Worm (Caenorhabditis elegans) whole organism, late embryonic: ENCODE results near the gene ttr-3.

ENCODE experiments used
- C08G9.2 ChIP-seq: sonication (generic microtip); optimal IDR thresholded peaks from 2 replicates; lab custom pipeline; 2016; ENCODE audit warnings: mild to moderate bottlenecking, missing genetic modification characterization, moderate library complexity, missing compliant biosample characterization
- F13H6.1 ChIP-seq: sonication (generic microtip); optimal IDR thresholded peaks from 2 replicates; lab custom pipeline; 2016; ENCODE audit warnings: missing genetic modification characterization, missing compliant biosample characterization
- T23F11.4 ChIP-seq: fragments of 200-800 bp; sonication (Bioruptor generic); optimal IDR thresholded peaks from 2 replicates; lab custom pipeline; 2018; ENCODE audit warnings: mild to moderate bottlenecking, missing genetic modification characterization, missing compliant biosample characterization
- Y22D7AL.16 ChIP-seq: sonication (generic microtip); optimal IDR thresholded peaks from 2 replicates; lab custom pipeline; 2016; ENCODE audit warnings: missing genetic modification characterization, missing compliant biosample characterization
- ama-1 ChIP-seq: fragments of 150-350 bp; optimal IDR thresholded peaks from 2 replicates; lab custom pipeline; 2014
- ceh-14 ChIP-seq: sonication (generic microtip); optimal IDR thresholded peaks from 2 replicates; lab custom pipeline; 2016; ENCODE audit warnings: missing genotype, missing genetic modification characterization, missing compliant biosample characterization
- ceh-18 ChIP-seq: sonication (generic microtip); optimal IDR thresholded peaks from 2 replicates; lab custom pipeline; 2016; ENCODE audit warnings: missing genetic modification characterization, missing compliant biosample characterization
- ceh-2 ChIP-seq: sonication (generic microtip); optimal IDR thresholded peaks from 2 replicates; lab custom pipeline; 2016; ENCODE audit warnings: missing genotype, missing genetic modification characterization, missing compliant biosample characterization
- ceh-22 ChIP-seq: sonication (generic microtip); optimal IDR thresholded peaks from 2 replicates; lab custom pipeline; 2017; ENCODE audit warnings: missing biosample characterization, missing genetic modification characterization
- ceh-48 ChIP-seq: sonication (generic microtip); optimal IDR thresholded peaks from 2 replicates; lab custom pipeline; 2016; ENCODE audit warnings: missing genetic modification characterization, inconsistent platforms, missing compliant biosample characterization
- ceh-9 ChIP-seq: sonication (generic microtip); optimal IDR thresholded peaks from 2 replicates; lab custom pipeline; 2016; ENCODE audit warnings: mild to moderate bottlenecking, missing genetic modification characterization, inconsistent platforms, missing compliant biosample characterization
- che-1 ChIP-seq: sonication (generic microtip); optimal IDR thresholded peaks from 2 replicates; lab custom pipeline; 2016; ENCODE audit warnings: mild to moderate bottlenecking, missing genetic modification characterization, missing compliant biosample characterization
- dmd-4 ChIP-seq: sonication (generic microtip); optimal IDR thresholded peaks from 2 replicates; lab custom pipeline; 2016; ENCODE audit warnings: borderline replicate concordance, missing genetic modification characterization, missing compliant biosample characterization
- dve-1 ChIP-seq: sonication (generic microtip); optimal IDR thresholded peaks from 2 replicates; lab custom pipeline; 2017; ENCODE audit warnings: antibody characterized with exemption, mild to moderate bottlenecking, missing genetic modification characterization, missing compliant biosample characterization
- elt-2 ChIP-seq: sonication (generic microtip); optimal IDR thresholded peaks from 2 replicates; lab custom pipeline; 2016; ENCODE audit warnings: missing genetic modification reagents, missing genetic modification characterization, missing compliant biosample characterization
- ets-4 ChIP-seq: sonication (generic microtip); optimal IDR thresholded peaks from 2 replicates; lab custom pipeline; 2016; ENCODE audit warnings: missing genetic modification characterization, missing compliant biosample characterization
- fax-1 ChIP-seq: sonication (generic microtip); optimal IDR thresholded peaks from 2 replicates; lab custom pipeline; 2016; ENCODE audit warnings: missing genotype, missing genetic modification characterization, missing compliant biosample characterization
- fkh-10 ChIP-seq: fragments of 150-350 bp; optimal IDR thresholded peaks from 2 replicates; lab custom pipeline; 2014; ENCODE audit warnings: missing biosample characterization, missing genetic modification reagents, missing genetic modification characterization
- fkh-6 ChIP-seq: sonication (generic microtip); optimal IDR thresholded peaks from 2 replicates; lab custom pipeline; 2016; ENCODE audit warnings: missing genetic modification characterization, missing compliant biosample characterization
- gmeb-2 ChIP-seq: sonication (generic microtip); optimal IDR thresholded peaks from 2 replicates; lab custom pipeline; 2016; ENCODE audit warnings: missing genetic modification characterization, inconsistent platforms, missing compliant biosample characterization
- hlh-13 ChIP-seq: fragments of 200-800 bp; sonication (Bioruptor generic); optimal IDR thresholded peaks from 2 replicates; lab custom pipeline; 2018; ENCODE audit warnings: mild to moderate bottlenecking, missing genetic modification characterization, missing compliant biosample characterization
- hlh-30 ChIP-seq: sonication (generic microtip); optimal IDR thresholded peaks from 2 replicates; lab custom pipeline; 2017; ENCODE audit warnings: antibody characterized with exemption, missing genetic modification characterization, missing compliant biosample characterization; ENCODE audit not compliant: insufficient read depth
- hlh-8 ChIP-seq: sonication (generic microtip); optimal IDR thresholded peaks from 2 replicates; lab custom pipeline; 2016; ENCODE audit warnings: missing genotype, missing genetic modification characterization, missing compliant biosample characterization
- madf-2 ChIP-seq: sonication (generic microtip); optimal IDR thresholded peaks from 2 replicates; lab custom pipeline; 2017; ENCODE audit warnings: missing genetic modification characterization, missing compliant biosample characterization
- nfya-1 ChIP-seq: sonication (generic microtip); optimal IDR thresholded peaks from 2 replicates; lab custom pipeline; 2017; ENCODE audit warnings: missing genetic modification characterization, mild to moderate bottlenecking, missing compliant biosample characterization, antibody characterized with exemption, moderate library complexity
- nhr-232 ChIP-seq: sonication (generic microtip); optimal IDR thresholded peaks from 2 replicates; lab custom pipeline; 2016; ENCODE audit warnings: missing genetic modification characterization, missing compliant biosample characterization
- npax-4 ChIP-seq: sonication (generic microtip); optimal IDR thresholded peaks from 2 replicates; lab custom pipeline; 2016; ENCODE audit warnings: missing genetic modification characterization, missing compliant biosample characterization
- pat-9 ChIP-seq: fragments of 200-800 bp; sonication (Bioruptor generic); optimal IDR thresholded peaks from 2 replicates; lab custom pipeline; 2018; ENCODE audit warnings: mild to moderate bottlenecking, missing genetic modification characterization, moderate library complexity, missing compliant biosample characterization
- pax-1 ChIP-seq: fragments of 150-350 bp; optimal IDR thresholded peaks from 2 replicates; lab custom pipeline; 2014; ENCODE audit warnings: missing biosample characterization, missing genetic modification characterization
- pha-2 ChIP-seq: sonication (generic microtip); optimal IDR thresholded peaks from 2 replicates; lab custom pipeline; 2017; ENCODE audit warnings: mild to moderate bottlenecking, missing genetic modification characterization, missing compliant biosample characterization
- pha-4 ChIP-seq: fragments of 150-350 bp; optimal IDR thresholded peaks from 2 replicates; lab custom pipeline; 2018; ENCODE audit warnings: missing biosample characterization, missing genetic modification reagents, missing genetic modification characterization
- pros-1 ChIP-seq: fragments of 150-350 bp; optimal IDR thresholded peaks from 2 replicates; lab custom pipeline; 2014; ENCODE audit warnings: missing biosample characterization, missing genetic modification reagents, missing genetic modification characterization
- ref-2 ChIP-seq: sonication (generic microtip); optimal IDR thresholded peaks from 2 replicates; lab custom pipeline; 2016; ENCODE audit warnings: missing genetic modification characterization, missing compliant biosample characterization
- sdc-2 ChIP-seq: sonication (generic microtip); optimal IDR thresholded peaks from 2 replicates; lab custom pipeline; 2016; ENCODE audit warnings: missing genotype, missing genetic modification characterization, missing compliant biosample characterization
- tbx-2 ChIP-seq: sonication (generic microtip); optimal IDR thresholded peaks from 2 replicates; lab custom pipeline; 2016; ENCODE audit warnings: missing genetic modification characterization, missing compliant biosample characterization
- tbx-7 ChIP-seq: sonication (generic microtip); optimal IDR thresholded peaks from 2 replicates; lab custom pipeline; 2016; ENCODE audit warnings: missing genotype, missing genetic modification characterization, missing compliant biosample characterization
- ttx-3 ChIP-seq: sonication (generic microtip); optimal IDR thresholded peaks from 2 replicates; lab custom pipeline; 2016; ENCODE audit warnings: missing genetic modification reagents, missing genetic modification characterization, missing compliant biosample characterization
- unc-3 ChIP-seq, 2 experiments: fragments of 200-800 bp in 1 of 2; sonication (Bioruptor generic) in 1 of 2; sonication (generic microtip) in 1 of 2; conservative IDR thresholded peaks in 1 of 2; optimal IDR thresholded peaks in 1 of 2; 2 replicates each; pipeline versions ENCODE4 v1.3.6 to Lab custom; 2016 to 2022; ENCODE audit warnings: missing compliant biosample characterization in 2 of 2, missing genetic modification characterization in 2 of 2, missing genetic modification reagents in 1 of 2
- unc-55 ChIP-seq: sonication (generic microtip); optimal IDR thresholded peaks from 2 replicates; lab custom pipeline; 2017; ENCODE audit warnings: missing biosample characterization, missing genetic modification reagents, missing genetic modification characterization
- ztf-16 ChIP-seq: sonication (generic microtip); optimal IDR thresholded peaks from 2 replicates; lab custom pipeline; 2017; ENCODE audit warnings: missing genetic modification characterization, missing compliant biosample characterization

ttr-3 gene

ce11 chrIII:9964416-9964815 lies 37.9 kb upstream of the ttr-3 start:
- no peak for TF ChIP-seq dmd-4 (tag; lab: Kevin White, UChicago)
- TF ChIP-seq ztf-16 (tag; lab: Kevin White, UChicago) = no peak
- TF ChIP-seq ama-1 (lab: Kevin White, UChicago) = no peak
- no peak for TF ChIP-seq F13H6.1 (tag; lab: Kevin White, UChicago)
- no peak for TF ChIP-seq elt-2
- TF ChIP-seq npax-4 (tag; lab: Kevin White, UChicago) = no peak
- TF ChIP-seq ets-4 (tag; lab: Kevin White, UChicago) = no peak
- TF ChIP-seq sdc-2 (tag; lab: Kevin White, UChicago) = no peak
- TF ChIP-seq ceh-22 (tag; lab: Kevin White, UChicago) = no peak

ce11 chrIII:9963447-9963846 lies 36.9 kb upstream of the ttr-3 start:
- TF ChIP-seq pha-2 (tag; lab: Kevin White, UChicago) = no peak
- TF ChIP-seq pat-9 (tag; lab: Kevin White, UChicago) = no peak
- TF ChIP-seq che-1 = no peak
- no peak for TF ChIP-seq nhr-232
- TF ChIP-seq ceh-2 = no peak
- no peak for TF ChIP-seq fkh-6 (tag; lab: Kevin White, UChicago)
- no peak for TF ChIP-seq pha-4 (tag; lab: Kevin White, UChicago)
- TF ChIP-seq madf-2 = no peak
- no peak for TF ChIP-seq ceh-18 (tag; lab: Kevin White, UChicago)
- TF ChIP-seq elt-2 = no peak
- no peak for TF ChIP-seq hlh-30 (tag; lab: Kevin White, UChicago)
- no peak for TF ChIP-seq ceh-9 (tag; lab: Kevin White, UChicago)
- TF ChIP-seq unc-55 (GFP tag; lab: Kevin White, UChicago) = no peak
- no peak for TF ChIP-seq Y22D7AL.16 (tag; lab: Kevin White, UChicago)
- no peak for TF ChIP-seq ama-1 (lab: Kevin White, UChicago)
- no peak for TF ChIP-seq T23F11.4
- no peak for TF ChIP-seq ceh-22 (tag; lab: Kevin White, UChicago)
- no peak for TF ChIP-seq ceh-48 (tag; lab: Kevin White, UChicago)
- TF ChIP-seq dve-1 (tag; lab: Kevin White, UChicago) = no peak
- no peak for TF ChIP-seq pros-1

ce11 chrIII:9956665-9957401 lies 30.3 kb upstream of the ttr-3 start, which contains the start of gene alx-1:
Gene alx-1 (plus strand): TSS chrIII:9957351.
- no peak for TF ChIP-seq ets-4 (tag; lab: Kevin White, UChicago)
- TF ChIP-seq fkh-10 (GFP tag; lab: Kevin White, UChicago) = no peak
- no peak for TF ChIP-seq che-1
- TF ChIP-seq hlh-13 (GFP tag; lab: Kevin White, UChicago) = no peak

- TF ChIP-seq hlh-8 = no peak
- no peak for TF ChIP-seq tbx-7 (tag; lab: Kevin White, UChicago)
- no peak for TF ChIP-seq C08G9.2
- TF ChIP-seq fax-1 (tag; lab: Kevin White, UChicago) = no peak
- TF ChIP-seq ama-1 (lab: Kevin White, UChicago) = no peak
- TF ChIP-seq F13H6.1 (tag; lab: Kevin White, UChicago) = no peak
- TF ChIP-seq pax-1 = no peak
- TF ChIP-seq npax-4 (tag; lab: Kevin White, UChicago) = no peak
- TF ChIP-seq tbx-2 = no peak
- no peak for TF ChIP-seq sdc-2 (tag; lab: Kevin White, UChicago)
- TF ChIP-seq unc-3 (GFP tag; conservative IDR thresholded peaks at IDR 0.05; lab: Robert Waterston, UW) = no peak
- TF ChIP-seq unc-3 (tag; optimal IDR thresholded peaks at IDR 0.05; lab: Kevin White, UChicago) = no peak
- no peak for TF ChIP-seq ceh-14 (tag; lab: Kevin White, UChicago)
- TF ChIP-seq dmd-4 (tag; lab: Kevin White, UChicago) = no peak
- TF ChIP-seq gmeb-2 (tag; lab: Kevin White, UChicago) = no peak
- TF ChIP-seq unc-55 (GFP tag; lab: Kevin White, UChicago) = no peak
- no peak for TF ChIP-seq ref-2 (tag; lab: Kevin White, UChicago)
- no peak for TF ChIP-seq nfya-1 (tag; lab: Kevin White, UChicago)
- no peak for TF ChIP-seq ttx-3 (tag; lab: Kevin White, UChicago)
Observed at ce11 chrIII:9956123-9956522, 29.6 kb upstream of the ttr-3 start, which contains the start of gene mog-1. Gene mog-1 (minus strand): TSS chrIII:9956215.
